Fruit fly (Drosophila melanogaster): ENCODE measurements around the gene CG32473.

CG32473 gene

DNA sequence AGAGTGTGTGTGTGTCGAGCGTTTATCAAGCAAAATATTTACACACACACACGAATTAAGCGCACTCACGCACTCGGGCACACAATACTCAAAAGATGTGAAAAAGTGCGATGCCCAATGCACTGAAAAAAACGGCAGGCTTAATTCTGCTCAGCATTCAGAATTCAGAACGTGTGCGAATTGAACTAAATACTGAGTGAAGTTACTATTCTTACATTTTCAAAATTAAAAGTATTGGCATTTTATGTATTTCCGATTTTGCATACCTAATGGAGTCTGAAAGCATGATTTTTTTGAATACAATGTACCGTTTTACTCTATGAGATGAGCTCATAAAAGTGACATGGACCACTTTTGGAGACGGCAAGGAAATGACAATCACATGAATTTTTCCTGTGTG lies 45.3 kb upstream of the CG32473 start (continued):
- TF ChIP-seq CG12659 (GFP tag; optimal IDR thresholded peaks at IDR 0.05) (no peak), CG17186 (GFP tag; optimal IDR thresholded peaks at IDR 0.05) (no peak), CG7963 (GFP tag; IDR thresholded peaks at IDR 0.05; ENCODE audit: partially characterized antibody) (no peak), Med (GFP tag) (peak; percentile 56), crc (GFP tag; optimal IDR thresholded peaks at IDR 0.05) (no peak), HLHmδ (GFP tag; optimal IDR thresholded peaks at IDR 0.05) (no peak), CG4424 (GFP tag; optimal IDR thresholded peaks at IDR 0.05) (no peak), Vsx1 (GFP tag; optimal IDR thresholded peaks at IDR 0.05) (no peak), Optix (GFP tag; IDR thresholded peaks at IDR 0.05) (no peak), C15 (GFP tag; IDR thresholded peaks at IDR 0.05) (no peak), CG18599 (GFP tag; optimal IDR thresholded peaks at IDR 0.05) (peak; percentile 51), luna (GFP tag; optimal IDR thresholded peaks at IDR 0.05) (no peak), CG17912 (GFP tag; optimal IDR thresholded peaks at IDR 0.05) (no peak)

DNA sequence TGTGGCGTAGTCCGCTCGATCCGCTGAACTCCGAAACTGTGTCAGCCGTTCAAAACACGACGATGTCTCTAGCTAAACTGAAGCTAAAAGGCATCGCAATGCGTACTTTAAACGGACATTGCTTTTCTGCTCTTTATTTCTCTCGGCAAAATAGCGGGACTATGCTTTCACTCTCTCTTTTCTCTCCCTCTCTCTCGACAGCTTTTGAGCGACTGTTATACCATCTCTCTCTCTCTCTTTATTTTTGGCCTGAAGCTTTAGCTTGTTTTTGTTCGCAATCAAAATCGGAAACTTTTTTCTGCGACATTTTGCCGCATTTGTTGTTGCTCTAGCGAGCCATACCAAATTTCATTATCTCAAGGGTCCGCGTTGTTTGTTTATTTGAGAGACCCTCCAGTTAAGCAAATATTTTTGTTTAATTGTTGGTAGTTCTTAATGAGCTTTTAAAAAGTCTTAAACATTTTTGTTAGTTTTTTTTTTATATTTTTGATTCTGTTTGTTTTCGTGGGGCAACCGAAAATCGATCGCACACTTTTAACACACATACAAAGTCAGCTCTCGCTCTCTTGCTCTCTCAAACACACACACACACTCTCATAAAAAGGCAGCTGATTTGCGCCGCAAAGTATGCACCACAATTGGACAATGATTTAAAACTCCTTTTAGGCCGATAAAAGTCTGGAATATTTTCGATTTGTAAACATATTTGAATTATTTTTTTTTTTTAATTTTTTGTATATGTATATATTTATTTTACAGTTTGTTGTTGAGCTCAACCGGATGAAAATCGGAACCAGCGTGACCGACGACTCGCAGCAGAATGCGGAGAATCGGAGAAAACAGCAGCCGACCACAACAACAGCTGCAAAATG lies 43.5 kb upstream of the CG32473 start, which contains the start of gene Ace:
Ace (minus strand) TSS at position 822 of the 872 bp plus-strand sequence.
- TF ChIP-seq cg (GFP tag; optimal IDR thresholded peaks at IDR 0.05) (peak; percentile 58), Jarid2 (GFP tag; optimal IDR thresholded peaks at IDR 0.05) (peak; percentile 52), z (GFP tag; IDR thresholded peaks at IDR 0.05) (0 out of 3 replicates have a peak, but pooled peaks have one; percentile 29), CG6813 (GFP tag; optimal IDR thresholded peaks at IDR 0.05) (peak; percentile 2), crp (GFP tag; optimal IDR thresholded peaks at IDR 0.05) (peak in 1 of 2 experiments; percentile 40), CG34422 (GFP tag; IDR thresholded peaks at IDR 0.05) (0 out of 3 replicates have a peak, but pooled peaks have one; percentile 14), CG18599 (GFP tag; optimal IDR thresholded peaks at IDR 0.05) (peak; percentile 11), Trl (optimal IDR thresholded peaks at IDR 0.05) (peak; percentile 80 to 93), Trl (GFP tag; optimal IDR thresholded peaks at IDR 0.05) (no peak), CG30020 (tag; optimal IDR thresholded peaks at IDR 0.05) (no peak), CG3163 (GFP tag; optimal IDR thresholded peaks at IDR 0.05) (peak; percentile 32), CG13894 (tag; optimal IDR thresholded peaks at IDR 0.05) (peak; percentile 49), fd102C (GFP tag; optimal IDR thresholded peaks at IDR 0.05) (no peak), Med (GFP tag) (peak; percentile 26), ATbp (GFP tag; optimal IDR thresholded peaks at IDR 0.05) (peak; percentile 11), CG14050 (GFP tag; IDR thresholded peaks at IDR 0.05) (no peak), knrl (GFP tag; IDR thresholded peaks at IDR 0.05; ENCODE audit: partially characterized antibody) (no peak), CG12659 (GFP tag; optimal IDR thresholded peaks at IDR 0.05) (peak; percentile 19), Dll (GFP tag; IDR thresholded peaks at IDR 0.05; ENCODE audit: partially characterized antibody) (0 out of 4 replicates have a peak, but pooled peaks have one; percentile 22), onecut (GFP tag; IDR thresholded peaks at IDR 0.05) (peak; percentile 66), PHDP (tag; optimal IDR thresholded peaks at IDR 0.05) (peak; percentile 19), Adf1 (GFP tag; IDR thresholded peaks at IDR 0.05) (peak; percentile 7; the same call in 1 of the 2 replicates), CG10462 (GFP tag; optimal IDR thresholded peaks at IDR 0.05) (no peak), Asciz (GFP tag; optimal IDR thresholded peaks at IDR 0.05) (peak; percentile 36)

DNA sequence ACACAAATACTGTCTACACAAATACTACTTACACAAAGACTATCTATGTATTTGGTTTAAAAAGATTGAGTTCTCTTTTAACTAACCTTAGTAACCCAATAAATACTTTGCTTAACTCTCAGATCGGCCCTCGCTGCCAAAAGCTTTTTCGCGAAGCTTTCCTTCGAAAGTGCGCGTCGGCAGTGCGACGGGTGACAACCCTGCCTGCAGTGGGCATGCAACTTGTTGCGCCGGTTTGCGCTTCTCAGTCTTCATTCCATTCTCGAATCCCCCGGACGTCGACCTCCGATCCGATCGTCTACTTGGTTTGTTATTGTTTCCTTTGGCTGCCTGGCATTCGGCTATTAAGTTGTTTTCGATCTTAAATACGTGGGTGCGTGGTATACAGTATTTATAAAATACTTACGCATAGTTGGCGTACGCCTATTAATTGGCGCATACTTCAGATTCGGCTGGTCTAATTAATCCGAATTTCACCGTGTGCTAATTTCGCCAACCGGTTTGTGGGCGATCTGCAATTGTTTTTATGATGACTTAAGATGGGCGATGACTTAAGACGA lies 42.3 kb upstream of the CG32473 start, which contains the start of gene CG11686:
CG11686 (plus strand) TSS at position 243 of the 560 bp plus-strand sequence.
- TF ChIP-seq CG14441 (GFP tag; IDR thresholded peaks at IDR 0.05) = 0 out of 2 replicates have a peak, but pooled peaks have one; percentile 11
- peak; percentile 42; the same call in 1 of the 2 replicates for TF ChIP-seq MBD-R2 (GFP tag; IDR thresholded peaks at IDR 0.05)
- no peak for TF ChIP-seq sim (GFP tag; IDR thresholded peaks at IDR 0.05)
- 0 out of 3 replicates have a peak, but pooled peaks have one; percentile 11 for TF ChIP-seq otp (GFP tag; IDR thresholded peaks at IDR 0.05)
- TF ChIP-seq crol (GFP tag; IDR thresholded peaks at IDR 0.05) = no peak
- TF ChIP-seq Dfd (GFP tag; optimal IDR thresholded peaks at IDR 0.05) = no peak
- no peak for TF ChIP-seq fd102C (GFP tag; optimal IDR thresholded peaks at IDR 0.05)
- TF ChIP-seq lmd (GFP tag; IDR thresholded peaks at IDR 0.05) = no peak
- peak; percentile 1 for TF ChIP-seq CG10147 (GFP tag; optimal IDR thresholded peaks at IDR 0.05)
- no peak for TF ChIP-seq CG1792 (GFP tag; optimal IDR thresholded peaks at IDR 0.05)
- TF ChIP-seq Hr51 (GFP tag; optimal IDR thresholded peaks at IDR 0.05) = peak in 1 of 2 experiments; percentile 6
- no peak for TF ChIP-seq emc (GFP tag; optimal IDR thresholded peaks at IDR 0.05)
- peak; percentile 97 for TF ChIP-seq scrt (GFP tag; optimal IDR thresholded peaks at IDR 0.05)
